Worm (Caenorhabditis elegans) whole organism, L4 larva: ENCODE results near the gene T26E4.9.

Experiments
- ceh-82 ChIP-seq: sonication (generic microtip); optimal IDR thresholded peaks from 2 replicates; lab custom pipeline; 2017; ENCODE audit warnings: missing biosample characterization, missing genetic modification characterization
- daf-12 ChIP-seq: fragments of 150-350 bp; optimal IDR thresholded peaks from 2 replicates; lab custom pipeline; 2014; ENCODE audit warnings: missing biosample characterization, missing genetic modification reagents, missing genetic modification characterization
- egl-43 ChIP-seq: fragments of 200-800 bp; sonication (Bioruptor generic); IDR thresholded peaks from 2 replicates; pipeline ENCODE4 v1.3.6; 2022; ENCODE audit warnings: missing genetic modification reagents, missing genetic modification characterization, missing compliant biosample characterization
- fkh-10 ChIP-seq: fragments of 150-350 bp; optimal IDR thresholded peaks from 2 replicates; lab custom pipeline; 2014; ENCODE audit warnings: missing biosample characterization, missing genetic modification reagents, missing genetic modification characterization
- fos-1 ChIP-seq: fragments of 150-350 bp; optimal IDR thresholded peaks from 2 replicates; lab custom pipeline; 2014; ENCODE audit warnings: missing biosample characterization, missing genetic modification characterization
- lsy-2 ChIP-seq, 2 experiments: fragments of 150-350 bp in 1 of 2; sonication (generic microtip) in 1 of 2; optimal IDR thresholded peaks; 2 replicates each; lab custom pipeline; 2014 to 2017; ENCODE audit warnings: missing biosample characterization in 2 of 2, missing genetic modification characterization in 2 of 2
- pha-4 ChIP-seq, 2 experiments: fragments of 150-350 bp in 1 of 2; fragments of 200-800 bp in 1 of 2; sonication (Bioruptor generic) in 1 of 2; IDR thresholded peaks in 1 of 2; optimal IDR thresholded peaks in 1 of 2; 2 replicates each; pipeline versions ENCODE4 v1.3.6 to Lab custom; 2014 to 2022; ENCODE audit warnings: missing genetic modification characterization in 2 of 2, missing genetic modification reagents in 2 of 2, missing biosample characterization in 1 of 2, missing compliant biosample characterization in 1 of 2
- skn-1 ChIP-seq: fragments of 150-350 bp; optimal IDR thresholded peaks from 2 replicates; lab custom pipeline; 2014; ENCODE audit warnings: missing biosample characterization, missing genetic modification characterization
- zag-1 ChIP-seq: fragments of 150-350 bp; optimal IDR thresholded peaks from 2 replicates; lab custom pipeline; 2014; ENCODE audit warnings: missing biosample characterization, missing genetic modification characterization

DNA sequence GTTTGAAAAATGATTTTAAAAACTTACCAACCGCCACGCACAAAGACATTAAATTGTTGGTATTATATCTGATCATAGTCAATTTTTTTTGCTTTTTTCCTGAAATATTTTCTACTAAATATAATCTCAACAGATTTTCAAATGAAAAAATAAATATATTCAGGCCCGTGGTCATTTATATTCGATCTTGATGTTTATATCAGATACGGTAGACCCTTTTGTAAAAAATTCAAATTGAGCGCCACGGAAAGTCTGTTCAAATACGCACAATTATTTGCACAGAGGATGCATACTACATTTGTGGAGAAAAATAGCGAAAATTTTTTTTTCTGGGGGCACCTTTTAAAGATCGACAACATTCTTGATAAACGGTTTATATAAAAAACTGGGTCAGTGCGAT, 10.1 kb downstream of the T26E4.9 start, which contains the start of gene T26E4.4:
- TF ChIP-seq daf-12 (tag; lab: Kevin White, UChicago) (no peak), ceh-82 (tag; lab: Kevin White, UChicago) (no peak), zag-1 (tag; lab: Kevin White, UChicago) (no peak), lsy-2 (tag; optimal IDR thresholded peaks at IDR 0.05; lab: Kevin White, UChicago) (no peak), fos-1 (tag; lab: Kevin White, UChicago) (no peak), egl-43 (GFP tag; lab: Robert Waterston, UW) (no peak), pha-4 (GFP tag; IDR thresholded peaks at IDR 0.05; lab: Robert Waterston, UW) (no peak), pha-4 (tag; optimal IDR thresholded peaks at IDR 0.05; lab: Kevin White, UChicago) (no peak), skn-1 (tag; lab: Kevin White, UChicago) (no peak), fkh-10 (GFP tag; lab: Kevin White, UChicago) (no peak)
